Worm (Caenorhabditis elegans): Measurements from ENCODE around the gene str-27.
"Not testable (repeated sequence)": the region's sequence is repeated elsewhere in the genome, so short reads cannot be mapped to it uniquely, and the experiment has no call there.

str-27 gene

ce11 chrV:15750130-15750529 is 14.5 kb upstream of the str-27 start, which contains the start of gene str-6:
TSS of gene str-6 (minus strand) at chrV:15750230.
- no peak for TF ChIP-seq cey-2 (tag; optimal IDR thresholded peaks at IDR 0.05; ENCODE audit: borderline replicate concordance, insufficient read depth)
- no peak for TF ChIP-seq skn-1 (tag; optimal IDR thresholded peaks at IDR 0.05)
- TF ChIP-seq saeg-2 (GFP tag; IDR thresholded peaks at IDR 0.05), result no peak
- TF ChIP-seq Y48G9A.11 (GFP tag; IDR thresholded peaks at IDR 0.05), result no peak
- TF ChIP-seq spr-3 (GFP tag; optimal IDR thresholded peaks at IDR 0.05), result no peak
- no peak for TF ChIP-seq zip-2 (tag; optimal IDR thresholded peaks at IDR 0.05)
- no peak for TF ChIP-seq aha-1 (tag)
- TF ChIP-seq hlh-30 (tag; optimal IDR thresholded peaks at IDR 0.05; ENCODE audit: insufficient read depth), result no peak
- no peak for TF ChIP-seq ceh-32 (tag; optimal IDR thresholded peaks at IDR 0.05; ENCODE audit: poor library complexity)
- TF ChIP-seq dmd-9 (GFP tag; IDR thresholded peaks at IDR 0.05), result no peak
- no peak for TF ChIP-seq mdl-1 (tag; optimal IDR thresholded peaks at IDR 0.05)
- no peak for TF ChIP-seq nhr-102 (tag; optimal IDR thresholded peaks at IDR 0.05)
- TF ChIP-seq dpl-1 (GFP tag; optimal IDR thresholded peaks at IDR 0.05), result no peak
- no peak for TF ChIP-seq snpc-1.2 (GFP tag; IDR thresholded peaks at IDR 0.05)
- TF ChIP-seq nhr-237 (tag; optimal IDR thresholded peaks at IDR 0.05), result no peak
- no peak for TF ChIP-seq jun-1 (tag; optimal IDR thresholded peaks at IDR 0.05)
- no peak for TF ChIP-seq ctbp-1 (GFP tag; IDR thresholded peaks at IDR 0.05)
- no peak for TF ChIP-seq daf-12 (tag; optimal IDR thresholded peaks at IDR 0.05)

- TF ChIP-seq ceh-20, madf-5, Y75B8A.6 (GFP tag; IDR thresholded peaks at IDR 0.05): not testable (repeated sequence)
Observed at ce11 chrV:15748343-15748742, 12.7 kb upstream of the str-27 start, which contains the start of gene T23D5.8. TSS of gene T23D5.8 (minus strand) at chrV:15748443.

- TF ChIP-seq fkh-10 (GFP tag; optimal IDR thresholded peaks at IDR 0.05); dpl-1 (GFP tag; optimal IDR thresholded peaks at IDR 0.05); lin-1 (GFP tag; IDR thresholded peaks at IDR 0.05): not testable (repeated sequence)
Observed at ce11 chrV:15744366-15744765, 8.7 kb upstream of the str-27 start, which contains the start of gene str-19. TSS of gene str-19 (minus strand) at chrV:15744466.

ce11 chrV:15741851-15742250 is 6.2 kb upstream of the str-27 start, which contains the start of gene str-18:
TSS of gene str-18 (minus strand) at chrV:15741951.
- TF ChIP-seq hlh-30 (tag; optimal IDR thresholded peaks at IDR 0.05; ENCODE audit: insufficient read depth) (no peak), pqm-1 (tag; optimal IDR thresholded peaks at IDR 0.05) (no peak), lsy-2 (tag; optimal IDR thresholded peaks at IDR 0.05) (no peak), madf-5 (GFP tag; IDR thresholded peaks at IDR 0.05) (no peak), Y48G9A.11 (GFP tag; IDR thresholded peaks at IDR 0.05) (no peak), hif-1 (tag; optimal IDR thresholded peaks at IDR 0.05) (no peak), aha-1 (tag) (no peak), hmg-1.1 (GFP tag; IDR thresholded peaks at IDR 0.05) (no peak), F37D6.2 (tag; optimal IDR thresholded peaks at IDR 0.05) (no peak), lin-29 (GFP tag; IDR thresholded peaks at IDR 0.05) (no peak), aly-2 (tag; optimal IDR thresholded peaks at IDR 0.05) (no peak), D1046.2 (GFP tag; IDR thresholded peaks at IDR 0.05) (no peak), T20F7.1 (GFP tag; optimal IDR thresholded peaks at IDR 0.05) (no peak), jun-1 (tag; optimal IDR thresholded peaks at IDR 0.05) (no peak), ztf-7 (tag; optimal IDR thresholded peaks at IDR 0.05) (no peak), pha-4 (GFP tag; IDR thresholded peaks at IDR 0.05) (no peak), pha-4 (tag; optimal IDR thresholded peaks at IDR 0.05) (no peak), sdz-12 (GFP tag; optimal IDR thresholded peaks at IDR 0.05) (no peak)
